Worm (Caenorhabditis elegans) whole organism, L3 larva: Measurements from ENCODE around the gene scl-20.

ENCODE experiments used
- R02D3.7 ChIP-seq: fragments of 150-350 bp; optimal IDR thresholded peaks from 2 replicates; lab custom pipeline; 2014; ENCODE audit warnings: missing biosample characterization, missing genetic modification characterization
- ZK546.5 ChIP-seq: sonication (generic microtip); optimal IDR thresholded peaks from 2 replicates; lab custom pipeline; 2017; ENCODE audit warnings: missing biosample characterization, missing genetic modification characterization
- aly-2 ChIP-seq: fragments of 150-350 bp; optimal IDR thresholded peaks from 2 replicates; lab custom pipeline; 2014; ENCODE audit warnings: missing biosample characterization, missing genetic modification characterization
- ama-1 ChIP-seq: fragments of 150-350 bp; optimal IDR thresholded peaks from 2 replicates; lab custom pipeline; 2018
- ceh-16 ChIP-seq: sonication (generic microtip); optimal IDR thresholded peaks from 2 replicates; lab custom pipeline; 2017; ENCODE audit warnings: missing biosample characterization, missing genetic modification characterization
- ceh-28 ChIP-seq: fragments of 150-350 bp; optimal IDR thresholded peaks from 2 replicates; lab custom pipeline; 2014; ENCODE audit warnings: missing biosample characterization, missing genetic modification reagents, missing genetic modification characterization
- ceh-82 ChIP-seq: fragments of 150-350 bp; optimal IDR thresholded peaks from 2 replicates; lab custom pipeline; 2014; ENCODE audit warnings: missing biosample characterization, missing genetic modification characterization
- ceh-9 ChIP-seq: sonication (generic microtip); optimal IDR thresholded peaks from 2 replicates; lab custom pipeline; 2018; ENCODE audit warnings: missing biosample characterization, missing genetic modification characterization
- egl-27 ChIP-seq: sonication (generic microtip); optimal IDR thresholded peaks from 4 replicates; lab custom pipeline; 2017; ENCODE audit warnings: missing biosample characterization, missing genetic modification reagents, missing genetic modification characterization
- egl-5 ChIP-seq: fragments of 150-350 bp; optimal IDR thresholded peaks from 2 replicates; lab custom pipeline; 2017; ENCODE audit warnings: missing biosample characterization, missing genetic modification reagents, missing genetic modification characterization, inconsistent platforms
- elt-1 ChIP-seq: fragments of 150-350 bp; optimal IDR thresholded peaks from 2 replicates; lab custom pipeline; 2014; ENCODE audit warnings: missing biosample characterization, missing genetic modification characterization
- elt-2 ChIP-seq: sonication (generic microtip); optimal IDR thresholded peaks from 2 replicates; lab custom pipeline; 2016; ENCODE audit warnings: missing genetic modification reagents, mild to moderate bottlenecking, missing genetic modification characterization, missing compliant biosample characterization
- eor-1 ChIP-seq, 2 experiments: fragments of 150-350 bp; optimal IDR thresholded peaks; 2 replicates each; lab custom pipeline; 2014 to 2018; ENCODE audit warnings: missing biosample characterization in 2 of 2, missing genetic modification characterization in 2 of 2
- fkh-10 ChIP-seq: sonication (generic microtip); optimal IDR thresholded peaks from 2 replicates; lab custom pipeline; 2017; ENCODE audit warnings: missing biosample characterization, missing genetic modification reagents, missing genetic modification characterization
- fkh-2 ChIP-seq: fragments of 150-350 bp; optimal IDR thresholded peaks from 2 replicates; lab custom pipeline; 2014; ENCODE audit warnings: missing biosample characterization, missing genetic modification reagents, missing genetic modification characterization
- fos-1 ChIP-seq: fragments of 150-350 bp; optimal IDR thresholded peaks from 2 replicates; lab custom pipeline; 2014; ENCODE audit warnings: missing biosample characterization, missing genetic modification characterization
- hmg-11 ChIP-seq: sonication (generic microtip); optimal IDR thresholded peaks from 2 replicates; lab custom pipeline; 2016; ENCODE audit warnings: missing genetic modification characterization, missing compliant biosample characterization
- jun-1 ChIP-seq: fragments of 150-350 bp; optimal IDR thresholded peaks from 2 replicates; lab custom pipeline; 2014; ENCODE audit warnings: missing biosample characterization, missing genetic modification reagents, missing genetic modification characterization
- lin-15B ChIP-seq: fragments of 150-350 bp; optimal IDR thresholded peaks from 2 replicates; lab custom pipeline; 2014; ENCODE audit warnings: missing biosample characterization, missing genetic modification characterization
- lin-39 ChIP-seq: fragments of 150-350 bp; optimal IDR thresholded peaks from 2 replicates; lab custom pipeline; 2018; ENCODE audit warnings: missing biosample characterization, missing genetic modification reagents, missing genetic modification characterization
- nfya-1 ChIP-seq: sonication (generic microtip); optimal IDR thresholded peaks from 2 replicates; lab custom pipeline; 2017; ENCODE audit warnings: missing genetic modification characterization, mild to moderate bottlenecking, missing compliant biosample characterization, antibody characterized with exemption, moderate library complexity; ENCODE audit not compliant: insufficient read depth
- nhr-11 ChIP-seq: fragments of 150-350 bp; optimal IDR thresholded peaks from 2 replicates; lab custom pipeline; 2014; ENCODE audit warnings: missing biosample characterization, missing genetic modification characterization
- nhr-12 ChIP-seq: fragments of 150-350 bp; optimal IDR thresholded peaks from 2 replicates; lab custom pipeline; 2014; ENCODE audit warnings: missing biosample characterization, missing genetic modification characterization
- nhr-23 ChIP-seq: fragments of 150-350 bp; optimal IDR thresholded peaks from 2 replicates; lab custom pipeline; 2014; ENCODE audit warnings: missing biosample characterization, missing genetic modification reagents, missing genetic modification characterization
- nhr-25 ChIP-seq: sonication (generic microtip); optimal IDR thresholded peaks from 2 replicates; lab custom pipeline; 2017; ENCODE audit warnings: missing biosample characterization, missing genetic modification characterization
- nhr-28 ChIP-seq: fragments of 150-350 bp; optimal IDR thresholded peaks from 2 replicates; lab custom pipeline; 2014; ENCODE audit warnings: missing biosample characterization, missing genetic modification characterization
- nhr-76 ChIP-seq: fragments of 150-350 bp; sonication (generic microtip); optimal IDR thresholded peaks from 5 replicates; lab custom pipeline; 2014; ENCODE audit warnings: missing biosample characterization, missing genetic modification characterization
- pha-4 ChIP-seq: fragments of 150-350 bp; optimal IDR thresholded peaks from 2 replicates; lab custom pipeline; 2014; ENCODE audit warnings: missing biosample characterization, missing genetic modification reagents, missing genetic modification characterization
- pqm-1 ChIP-seq: fragments of 150-350 bp; optimal IDR thresholded peaks from 2 replicates; lab custom pipeline; 2017; ENCODE audit warnings: missing biosample characterization, missing genetic modification characterization, inconsistent platforms
- sea-2 ChIP-seq: fragments of 150-350 bp; sonication (generic microtip); optimal IDR thresholded peaks from 4 replicates; lab custom pipeline; 2014; ENCODE audit warnings: missing biosample characterization, missing genetic modification reagents, missing genetic modification characterization
- skn-1 ChIP-seq: fragments of 150-350 bp; optimal IDR thresholded peaks from 2 replicates; lab custom pipeline; 2014; ENCODE audit warnings: missing biosample characterization, missing genetic modification characterization
- snpc-4 ChIP-seq: fragments of 150-350 bp; optimal IDR thresholded peaks from 2 replicates; lab custom pipeline; 2014; ENCODE audit warnings: missing biosample characterization, missing genetic modification characterization
- tbx-2 ChIP-seq: sonication (generic microtip); optimal IDR thresholded peaks from 2 replicates; lab custom pipeline; 2016; ENCODE audit warnings: mild to moderate bottlenecking, missing genetic modification characterization, missing compliant biosample characterization
- unc-39 ChIP-seq: sonication (generic microtip); optimal IDR thresholded peaks from 4 replicates; lab custom pipeline; 2017; ENCODE audit warnings: missing biosample characterization, missing genetic modification characterization
- ztf-11 ChIP-seq: fragments of 150-350 bp; optimal IDR thresholded peaks from 2 replicates; lab custom pipeline; 2014; ENCODE audit warnings: missing biosample characterization, missing genetic modification characterization

Gene scl-20

ce11 chrV:18723604-18724003 lies 10.7 kb downstream of the scl-20 start:
- TF ChIP-seq lin-15B (tag; lab: Kevin White, UChicago) (peak; percentile 54), jun-1 (tag; lab: Kevin White, UChicago) (peak; percentile 63), ceh-28 (tag; lab: Kevin White, UChicago) (peak; percentile 98), pqm-1 (tag; lab: Kevin White, UChicago) (peak; percentile 79), ama-1 (lab: Kevin White, UChicago) (peak; percentile 39), nhr-12 (no peak), pha-4 (tag; lab: Kevin White, UChicago) (peak; percentile 98), R02D3.7 (tag; lab: Kevin White, UChicago) (peak; percentile 72), egl-5 (tag; lab: Kevin White, UChicago) (peak; percentile 98), aly-2 (tag; lab: Kevin White, UChicago) (no peak), fkh-10 (GFP tag; lab: Kevin White, UChicago) (peak; percentile 55), ceh-82 (tag; lab: Kevin White, UChicago) (peak; percentile 79), hmg-11 (peak; percentile 94), nfya-1 (peak; percentile 91), skn-1 (tag; lab: Kevin White, UChicago) (peak; percentile 55), sea-2 (no peak), snpc-4 (peak; percentile 81), nhr-25 (tag; lab: Kevin White, UChicago) (peak; percentile 12), ceh-9 (tag; lab: Kevin White, UChicago) (peak; percentile 13), nhr-23 (tag; lab: Kevin White, UChicago) (peak; percentile 86), tbx-2 (tag; lab: Kevin White, UChicago) (no peak), elt-2 (tag; lab: Kevin White, UChicago) (peak; percentile 66), fkh-2 (tag; lab: Kevin White, UChicago) (peak; percentile 57), ceh-16 (tag; lab: Kevin White, UChicago) (no peak), nhr-76 (no peak), lin-39 (peak; percentile 59), eor-1 (tag; optimal IDR thresholded peaks at IDR 0.05; lab: Kevin White, UChicago) (no peak)

- TF ChIP-seq nhr-23 (tag; lab: Kevin White, UChicago) (no peak), lin-15B (tag; lab: Kevin White, UChicago) (no peak), lin-39 (no peak), fos-1 (no peak), hmg-11 (peak; percentile 15), elt-1 (tag; lab: Kevin White, UChicago) (no peak), pha-4 (tag; lab: Kevin White, UChicago) (no peak)
These were observed 11.6 kb downstream of the scl-20 start for ce11 chrV:18722510-18723299.

- TF ChIP-seq nfya-1: no peak
- TF ChIP-seq ztf-11 (tag; lab: Kevin White, UChicago): no peak
- TF ChIP-seq, all 47 proteins: peak for 0
These were observed 12.4 kb downstream of the scl-20 start for ce11 chrV:18721873-18722272.

ce11 chrV:18719956-18720489 lies 14.3 kb downstream of the scl-20 start, which contains the start of gene Y17D7C.2:
TSS of gene Y17D7C.2 (minus strand) at chrV:18719987.
- TF ChIP-seq hmg-11: no peak
- peak; percentile 4 for TF ChIP-seq pha-4 (tag; lab: Kevin White, UChicago)
- TF ChIP-seq fkh-10 (GFP tag; lab: Kevin White, UChicago): no peak
- TF ChIP-seq elt-2 (tag; lab: Kevin White, UChicago): peak; percentile 72
- TF ChIP-seq ceh-82 (tag; lab: Kevin White, UChicago): no peak

ce11 chrV:18719412-18719811 lies 14.9 kb downstream of the scl-20 start:
- TF ChIP-seq lin-15B (tag; lab: Kevin White, UChicago) (no peak), jun-1 (tag; lab: Kevin White, UChicago) (no peak), R02D3.7 (tag; lab: Kevin White, UChicago) (no peak), nhr-28 (no peak), egl-27 (tag; lab: Kevin White, UChicago) (no peak), nhr-76 (no peak), lin-39 (no peak), tbx-2 (tag; lab: Kevin White, UChicago) (no peak), ceh-82 (tag; lab: Kevin White, UChicago) (no peak), nhr-11 (tag; lab: Kevin White, UChicago) (no peak), fkh-10 (GFP tag; lab: Kevin White, UChicago) (no peak), ceh-16 (tag; lab: Kevin White, UChicago) (no peak), elt-2 (tag; lab: Kevin White, UChicago) (no peak), unc-39 (no peak), nhr-23 (tag; lab: Kevin White, UChicago) (no peak), ZK546.5 (tag; lab: Kevin White, UChicago) (no peak), sea-2 (no peak)
